Fruit fly (Drosophila melanogaster): Measurements from ENCODE around the gene ND-75.
A peak's percentile ranks its signal among the peaks of the same experiment; 100 is the strongest.

The ND-75 gene

dm6 chrX:8271363-8272061 is 20.0 kb upstream of the ND-75 start, which contains the start of gene Corp (continued):
- peak; percentile 60 for TF ChIP-seq dmrt99B (tag; optimal IDR thresholded peaks at IDR 0.05)
- no peak for TF ChIP-seq CG30431 (GFP tag; optimal IDR thresholded peaks at IDR 0.05)
- no peak for TF ChIP-seq Mad (GFP tag; optimal IDR thresholded peaks at IDR 0.05)
- peak; percentile 26 for TF ChIP-seq Meics (GFP tag; optimal IDR thresholded peaks at IDR 0.05)
- TF ChIP-seq tio (GFP tag; optimal IDR thresholded peaks at IDR 0.05), result no peak
- TF ChIP-seq TFAM (GFP tag; optimal IDR thresholded peaks at IDR 0.05), result no peak
- no peak for TF ChIP-seq CG12769 (tag; optimal IDR thresholded peaks at IDR 0.05)
- peak; percentile 40 for TF ChIP-seq odd (GFP tag; optimal IDR thresholded peaks at IDR 0.05)
- no peak for TF ChIP-seq gfzf (GFP tag; optimal IDR thresholded peaks at IDR 0.05)
- no peak for TF ChIP-seq knrl (GFP tag; IDR thresholded peaks at IDR 0.05; ENCODE audit: partially characterized antibody)
- TF ChIP-seq CG1529 (GFP tag; optimal IDR thresholded peaks at IDR 0.05), result no peak
- TF ChIP-seq Vsx1 (GFP tag; optimal IDR thresholded peaks at IDR 0.05), result no peak
- TF ChIP-seq CG6854 (GFP tag; optimal IDR thresholded peaks at IDR 0.05), result no peak
- TF ChIP-seq Oli (tag; optimal IDR thresholded peaks at IDR 0.05), result peak; percentile 44
- TF ChIP-seq rib (GFP tag; IDR thresholded peaks at IDR 0.05), result no peak
- TF ChIP-seq tgo (GFP tag; IDR thresholded peaks at IDR 0.05), result peak; percentile 56; the same call in 2 of the 3 replicates
- no peak for TF ChIP-seq CG6654 (GFP tag; optimal IDR thresholded peaks at IDR 0.05)
- TF ChIP-seq CG1603 (tag; optimal IDR thresholded peaks at IDR 0.05), result no peak
- TF ChIP-seq pan (optimal IDR thresholded peaks at IDR 0.05), result no peak
- peak in 1 of 2 experiments; percentile 68 for TF ChIP-seq pan (GFP tag; optimal IDR thresholded peaks at IDR 0.05 in 1 of 2, IDR thresholded peaks at IDR 0.05 in 1 of 2)
- no peak for TF ChIP-seq CG1647 (GFP tag; optimal IDR thresholded peaks at IDR 0.05)
- TF ChIP-seq fd64A (GFP tag; optimal IDR thresholded peaks at IDR 0.05), result no peak
- TF ChIP-seq CG15696 (tag; optimal IDR thresholded peaks at IDR 0.05), result no peak
- TF ChIP-seq esg (GFP tag; conservative IDR thresholded peaks at IDR 0.05), result no peak
- no peak for TF ChIP-seq Taf1 (GFP tag; IDR thresholded peaks at IDR 0.05)
- no peak for TF ChIP-seq klu (GFP tag; IDR thresholded peaks at IDR 0.05)
- no peak for TF ChIP-seq CG9817 (tag; optimal IDR thresholded peaks at IDR 0.05)
- no peak for TF ChIP-seq dm (GFP tag; optimal IDR thresholded peaks at IDR 0.05)
- no peak for TF ChIP-seq CG5180 (GFP tag; optimal IDR thresholded peaks at IDR 0.05)
- peak; percentile 55 for TF ChIP-seq ATbp (GFP tag; optimal IDR thresholded peaks at IDR 0.05)
- TF ChIP-seq CG10209 (GFP tag; optimal IDR thresholded peaks at IDR 0.05), result peak; percentile 13
- no peak for TF ChIP-seq CG1832 (GFP tag; optimal IDR thresholded peaks at IDR 0.05)
- TF ChIP-seq Fer1 (GFP tag; optimal IDR thresholded peaks at IDR 0.05), result peak; percentile 23
- no peak for TF ChIP-seq twi (tag; optimal IDR thresholded peaks at IDR 0.05)
- peak; percentile 10 to 46 for TF ChIP-seq Trl (optimal IDR thresholded peaks at IDR 0.05)
- no peak for TF ChIP-seq Trl (GFP tag; optimal IDR thresholded peaks at IDR 0.05)
- no peak for TF ChIP-seq CG34422 (GFP tag; IDR thresholded peaks at IDR 0.05)
- TF ChIP-seq CG10462 (GFP tag; optimal IDR thresholded peaks at IDR 0.05), result no peak
- peak in 1 of 2 experiments; percentile 50 for TF ChIP-seq insv (GFP tag; optimal IDR thresholded peaks at IDR 0.05)
- TF ChIP-seq CG8944 (GFP tag; optimal IDR thresholded peaks at IDR 0.05), result no peak
- TF ChIP-seq CG12071 (GFP tag; optimal IDR thresholded peaks at IDR 0.05), result no peak
- TF ChIP-seq pum (GFP tag; optimal IDR thresholded peaks at IDR 0.05), result no peak
- TF ChIP-seq CG10431 (GFP tag; optimal IDR thresholded peaks at IDR 0.05), result no peak
- TF ChIP-seq caup (GFP tag; optimal IDR thresholded peaks at IDR 0.05; ENCODE audit: severe bottlenecking), result no peak
- no peak for TF ChIP-seq sob (GFP tag; IDR thresholded peaks at IDR 0.05)
- peak; percentile 37 for TF ChIP-seq phol (tag; optimal IDR thresholded peaks at IDR 0.05)
- TF ChIP-seq Nf-YA (GFP tag; IDR thresholded peaks at IDR 0.05), result no peak
- no peak; the same call in 2 of the 3 replicates for TF ChIP-seq CG11695 (GFP tag; IDR thresholded peaks at IDR 0.05)
- TF ChIP-seq CG2889 (GFP tag; IDR thresholded peaks at IDR 0.05), result no peak
- TF ChIP-seq ara (GFP tag; IDR thresholded peaks at IDR 0.05), result no peak
